Fruit fly (Drosophila melanogaster) whole organism, embryonic: ENCODE data around the gene CG10621.

ENCODE experiments used
- ATbp ChIP-seq: fragments of 200-800 bp; sonication (Bioruptor generic); optimal IDR thresholded peaks from 2 replicates; lab custom pipeline; 2017; ENCODE audit warnings: missing biosample characterization, mild to moderate bottlenecking, missing genetic modification characterization, missing genetic modification reagents
- Adf1 ChIP-seq: fragments of 200-800 bp; sonication (Bioruptor generic); IDR thresholded peaks from 2 replicates; pipeline ENCODE4 v1.3.6; 2022; ENCODE audit warnings: missing biosample characterization, missing genetic modification characterization
- Aef1 ChIP-seq: fragments of 200-800 bp; sonication (Bioruptor generic); IDR thresholded peaks from 3 replicates; pipeline ENCODE4 v1.3.6; 2022; ENCODE audit warnings: missing biosample characterization, missing genetic modification characterization
- Atf3 ChIP-seq: fragments of 200-800 bp; sonication (Bioruptor generic); optimal IDR thresholded peaks from 3 replicates; lab custom pipeline; 2016; ENCODE audit warnings: missing biosample characterization, missing genetic modification characterization
- Awh ChIP-seq: fragments of 200-800 bp; sonication (Bioruptor generic); IDR thresholded peaks from 2 replicates; pipeline ENCODE4, ENCODE4 v1.3.6; 2022; ENCODE audit warnings: missing biosample characterization, missing genetic modification characterization
- CG15601 ChIP-seq: fragments of 200-800 bp; sonication (Bioruptor generic); optimal IDR thresholded peaks from 3 replicates; lab custom pipeline; 2019; ENCODE audit warnings: missing biosample characterization, mild to moderate bottlenecking, missing genetic modification characterization, moderate library complexity
- CG1647 ChIP-seq: fragments of 200-800 bp; sonication (Bioruptor generic); optimal IDR thresholded peaks from 3 replicates; lab custom pipeline; 2016; ENCODE audit warnings: missing biosample characterization, missing genetic modification characterization
- CG17186 ChIP-seq: fragments of 200-800 bp; sonication (Bioruptor generic); optimal IDR thresholded peaks from 3 replicates; lab custom pipeline; 2017; ENCODE audit warnings: missing biosample characterization, missing genetic modification reagents, missing genetic modification characterization
- CG1792 ChIP-seq: fragments of 200-800 bp; sonication (Bioruptor generic); optimal IDR thresholded peaks from 2 replicates; lab custom pipeline; 2016; ENCODE audit warnings: missing biosample characterization, missing genetic modification characterization
- CG2129 ChIP-seq: fragments of 200-800 bp; sonication (Bioruptor generic); IDR thresholded peaks from 2 replicates; pipeline ENCODE4 v1.3.6; 2022; ENCODE audit warnings: missing biosample characterization, missing genetic modification characterization; ENCODE audit not compliant: partially characterized antibody
- CG2199 ChIP-seq: fragments of 200-800 bp; sonication (Bioruptor generic); IDR thresholded peaks from 3 replicates; pipeline ENCODE4 v1.3.6; 2022; ENCODE audit warnings: missing biosample characterization, missing genetic modification characterization
- CG2202 ChIP-seq: fragments of 200-800 bp; sonication (Bioruptor generic); optimal IDR thresholded peaks from 2 replicates; lab custom pipeline; 2018; ENCODE audit warnings: missing biosample characterization, mild to moderate bottlenecking, missing genetic modification characterization
- CG31441 ChIP-seq: fragments of 200-800 bp; sonication (Bioruptor generic); IDR thresholded peaks from 2 replicates; pipeline ENCODE4 v1.3.6; 2022; ENCODE audit warnings: missing biosample characterization, missing genetic modification characterization
- CG33557 ChIP-seq: fragments of 200-800 bp; sonication (Bioruptor generic); optimal IDR thresholded peaks from 2 replicates; lab custom pipeline; 2019; ENCODE audit warnings: missing biosample characterization, mild to moderate bottlenecking, missing genetic modification characterization, moderate library complexity
- CG3847 ChIP-seq: fragments of 200-800 bp; sonication (Bioruptor generic); IDR thresholded peaks from 2 replicates; pipeline ENCODE4 v1.3.6; 2022; ENCODE audit warnings: missing biosample characterization, missing genetic modification characterization
- CG4360 ChIP-seq: fragments of 200-800 bp; sonication (Bioruptor generic); IDR thresholded peaks from 2 replicates; pipeline ENCODE4 v1.3.6; 2022; ENCODE audit warnings: missing biosample characterization, missing genetic modification characterization
- CG4424 ChIP-seq: fragments of 200-800 bp; sonication (Bioruptor generic); optimal IDR thresholded peaks from 3 replicates; lab custom pipeline; 2016; ENCODE audit warnings: missing biosample characterization, missing genetic modification characterization
- CG6272 ChIP-seq: fragments of 200-800 bp; sonication (Bioruptor generic); IDR thresholded peaks from 2 replicates; pipeline ENCODE4 v1.3.6; 2022; ENCODE audit warnings: missing biosample characterization, missing genetic modification characterization
- CG6654 ChIP-seq: fragments of 200-800 bp; sonication (Bioruptor generic); optimal IDR thresholded peaks from 2 replicates; lab custom pipeline; 2017; ENCODE audit warnings: missing biosample characterization, mild to moderate bottlenecking, missing genetic modification characterization
- CG6689 ChIP-seq: fragments of 200-800 bp; sonication (Bioruptor generic); IDR thresholded peaks from 2 replicates; pipeline ENCODE4 v1.3.6; 2022; ENCODE audit warnings: missing biosample characterization, missing genetic modification characterization
- CG7928 ChIP-seq: fragments of 200-800 bp; sonication (Bioruptor generic); optimal IDR thresholded peaks from 2 replicates; lab custom pipeline; 2017; ENCODE audit warnings: missing biosample characterization, mild to moderate bottlenecking, missing genetic modification characterization
- CHES-1-like ChIP-seq: fragments of 200-800 bp; sonication (Bioruptor generic); optimal IDR thresholded peaks from 2 replicates; lab custom pipeline; 2016; ENCODE audit warnings: missing biosample characterization, missing genetic modification characterization
- D ChIP-seq, 2 experiments: fragments of 200-800 bp in 1 of 2; fragments of >200 bp in 1 of 2; sonication (Bioruptor generic) in 1 of 2; optimal IDR thresholded peaks; 2 replicates in 1 of 2; 3 replicates in 1 of 2; lab custom pipeline; 2017; ENCODE audit warnings: mild to moderate bottlenecking in 1 of 2, missing biosample characterization in 1 of 2, missing genetic modification characterization in 1 of 2, missing genetic modification reagents in 1 of 2
- Fer3 ChIP-seq: fragments of 200-800 bp; sonication (Bioruptor generic); optimal IDR thresholded peaks from 2 replicates; lab custom pipeline; 2018; ENCODE audit warnings: missing biosample characterization, mild to moderate bottlenecking, missing genetic modification characterization, moderate library complexity
- Med ChIP-seq: fragments of 200-800 bp; sonication (Bioruptor generic); peaks from one replicate; lab custom pipeline; 2016; ENCODE audit warnings: missing biosample characterization, missing genetic modification characterization, mild to moderate bottlenecking, inconsistent platforms, moderate library complexity
- Myb ChIP-seq: fragments of 200-800 bp; sonication (Bioruptor generic); optimal IDR thresholded peaks from 2 replicates; lab custom pipeline; 2016; ENCODE audit warnings: missing biosample characterization, missing genetic modification characterization
- Nf-YC ChIP-seq: fragments of 200-800 bp; optimal IDR thresholded peaks from 3 replicates; lab custom pipeline; 2019; ENCODE audit warnings: missing biosample characterization, mild to moderate bottlenecking, missing genetic modification characterization, moderate library complexity
- Optix ChIP-seq: fragments of 200-800 bp; sonication (Bioruptor generic); IDR thresholded peaks from 3 replicates; pipeline ENCODE4 v1.3.6; 2022; ENCODE audit warnings: missing biosample characterization, missing genetic modification characterization
- PHDP ChIP-seq: fragments of 200-800 bp; sonication (Bioruptor generic); optimal IDR thresholded peaks from 3 replicates; lab custom pipeline; 2018; ENCODE audit warnings: missing biosample characterization, mild to moderate bottlenecking, missing genetic modification characterization, moderate library complexity
- Six4 ChIP-seq: fragments of 200-800 bp; sonication (Bioruptor generic); optimal IDR thresholded peaks from 2 replicates; lab custom pipeline; 2016; ENCODE audit warnings: missing biosample characterization, missing genetic modification characterization
- br ChIP-seq: fragments of >200 bp; optimal IDR thresholded peaks from 2 replicates; lab custom pipeline; 2017
- caup ChIP-seq: fragments of 200-800 bp; sonication (Bioruptor generic); optimal IDR thresholded peaks from 3 replicates; lab custom pipeline; 2017; ENCODE audit warnings: missing biosample characterization, mild to moderate bottlenecking, missing genetic modification characterization, moderate library complexity; ENCODE audit not compliant: severe bottlenecking
- ci ChIP-seq: fragments of 200-800 bp; sonication (Bioruptor generic); IDR thresholded peaks from 3 replicates; pipeline ENCODE4 v1.3.6; 2022; ENCODE audit warnings: missing biosample characterization, missing genetic modification characterization
- en ChIP-seq: fragments of 200-800 bp; sonication (Bioruptor generic); optimal IDR thresholded peaks from 2 replicates; lab custom pipeline; 2016; ENCODE audit warnings: missing biosample characterization, missing genetic modification characterization
- kni ChIP-seq: fragments of 200-800 bp; sonication (Bioruptor generic); optimal IDR thresholded peaks from 3 replicates; lab custom pipeline; 2017; ENCODE audit warnings: mild to moderate bottlenecking, missing biosample characterization, missing genetic modification reagents, missing genetic modification characterization
- maf-S ChIP-seq: fragments of 200-800 bp; sonication (Bioruptor generic); optimal IDR thresholded peaks from 2 replicates; lab custom pipeline; 2016; ENCODE audit warnings: missing biosample characterization, missing genetic modification characterization
- nmo ChIP-seq: fragments of 200-800 bp; sonication (Bioruptor generic); optimal IDR thresholded peaks from 2 replicates; lab custom pipeline; 2018; ENCODE audit warnings: missing biosample characterization, mild to moderate bottlenecking, missing genetic modification characterization, moderate library complexity
- onecut ChIP-seq: fragments of 200-800 bp; sonication (Bioruptor generic); IDR thresholded peaks from 2 replicates; pipeline ENCODE4 v1.3.6; 2022; ENCODE audit warnings: missing biosample characterization, missing genetic modification characterization
- p53 ChIP-seq: fragments of 200-800 bp; sonication (Bioruptor generic); optimal IDR thresholded peaks from 2 replicates; lab custom pipeline; 2016; ENCODE audit warnings: missing biosample characterization, missing genetic modification characterization
- pb ChIP-seq: fragments of 200-800 bp; sonication (Bioruptor generic); optimal IDR thresholded peaks from 3 replicates; lab custom pipeline; 2016; ENCODE audit warnings: missing biosample characterization, missing genetic modification characterization
- peb ChIP-seq: fragments of 200-800 bp; sonication (Bioruptor generic); IDR thresholded peaks from 2 replicates; pipeline ENCODE4 v1.3.6; 2022; ENCODE audit warnings: missing biosample characterization, missing genetic modification characterization
- pum ChIP-seq: fragments of 200-800 bp; sonication (Bioruptor generic); optimal IDR thresholded peaks from 2 replicates; lab custom pipeline; 2016; ENCODE audit warnings: missing biosample characterization, missing genetic modification characterization
- pzg ChIP-seq: fragments of 200-800 bp; sonication (Bioruptor generic); optimal IDR thresholded peaks from 3 replicates; lab custom pipeline; 2018; ENCODE audit warnings: missing biosample characterization, mild to moderate bottlenecking, missing genetic modification characterization, moderate library complexity
- run ChIP-seq: fragments of 200-800 bp; sonication (Bioruptor generic); optimal IDR thresholded peaks from 3 replicates; lab custom pipeline; 2018; ENCODE audit warnings: missing biosample characterization, mild to moderate bottlenecking, missing genetic modification characterization
- shn ChIP-seq: fragments of 200-800 bp; sonication (Bioruptor generic); optimal IDR thresholded peaks from 3 replicates; lab custom pipeline; 2016; ENCODE audit warnings: missing biosample characterization, missing genetic modification characterization
- sob ChIP-seq: fragments of 200-800 bp; sonication (Bioruptor generic); IDR thresholded peaks from 2 replicates; pipeline ENCODE4 v1.3.6; 2022; ENCODE audit warnings: missing biosample characterization, missing genetic modification characterization
- sqz ChIP-seq: fragments of 200-800 bp; sonication (Bioruptor generic); optimal IDR thresholded peaks from 3 replicates; lab custom pipeline; 2018; ENCODE audit warnings: missing biosample characterization, mild to moderate bottlenecking, missing genetic modification characterization
- tio ChIP-seq: fragments of 200-800 bp; sonication (Bioruptor generic); optimal IDR thresholded peaks from 2 replicates; lab custom pipeline; 2017; ENCODE audit warnings: missing biosample characterization, missing genetic modification characterization, inconsistent platforms
- usp ChIP-seq: fragments of >200 bp; optimal IDR thresholded peaks from 2 replicates; lab custom pipeline; 2017; ENCODE audit warnings: missing biosample characterization, missing genetic modification characterization
- wdn ChIP-seq: fragments of 200-800 bp; sonication (Bioruptor generic); IDR thresholded peaks from 2 replicates; pipeline ENCODE4 v1.3.6; 2022; ENCODE audit warnings: missing biosample characterization, missing genetic modification characterization
- zfh2 ChIP-seq: fragments of 200-800 bp; sonication (Bioruptor generic); optimal IDR thresholded peaks from 2 replicates; lab custom pipeline; 2016; ENCODE audit warnings: missing biosample characterization, missing genetic modification characterization

CG10621 gene

dm6 chr2L:18930352-18931122, 23.7 kb downstream of the CG10621 start (continued):
- TF ChIP-seq CG7928 (GFP tag; lab: Kevin White, UChicago) (no peak), maf-S (GFP tag; lab: Kevin White, UChicago) (no peak), sob (GFP tag; lab: Robert Waterston, UW) (no peak), br (lab: Kevin White, UChicago) (no peak), Myb (no peak), Awh (GFP tag; lab: Robert Waterston, UW) (no peak), wdn (GFP tag; lab: Robert Waterston, UW) (no peak), pb (no peak), en (GFP tag; lab: Kevin White, UChicago) (no peak), Six4 (GFP tag; lab: Kevin White, UChicago) (peak; percentile 4), Fer3 (no peak), CG6689 (0 out of 2 replicates have a peak, but pooled peaks have one; percentile 19), caup (no peak), CG4360 (GFP tag; lab: Robert Waterston, UW) (no peak), PHDP (tag; lab: Kevin White, UChicago) (no peak), CG17186 (GFP tag; lab: Kevin White, UChicago) (no peak), ATbp (peak; percentile 31), CG6272 (no peak), D (optimal IDR thresholded peaks at IDR 0.05; lab: Kevin White, UChicago) (no peak), D (GFP tag; optimal IDR thresholded peaks at IDR 0.05; lab: Kevin White, UChicago) (peak; percentile 29), Atf3 (GFP tag; lab: Kevin White, UChicago) (no peak), Nf-YC (tag; lab: Kevin White, UChicago) (no peak), pzg (no peak), shn (GFP tag; lab: Kevin White, UChicago) (no peak), run (tag; lab: Kevin White, UChicago) (no peak), CG2129 (GFP tag; lab: Robert Waterston, UW) (no peak), CG2202 (peak; percentile 43), pum (GFP tag; lab: Kevin White, UChicago) (no peak), CG4424 (GFP tag; lab: Kevin White, UChicago) (peak; percentile 57), onecut (no peak), kni (GFP tag; lab: Kevin White, UChicago) (peak; percentile 63), CG6654 (GFP tag; lab: Kevin White, UChicago) (no peak), Optix (GFP tag; lab: Robert Waterston, UW) (no peak), CG1792 (GFP tag; lab: Kevin White, UChicago) (no peak), ci (GFP tag; lab: Robert Waterston, UW) (no peak), usp (no peak), CG31441 (GFP tag; lab: Robert Waterston, UW) (peak; percentile 47; the same call in 1 of the 2 replicates), tio (GFP tag; lab: Kevin White, UChicago) (peak; percentile 4), Aef1 (GFP tag; lab: Robert Waterston, UW) (no peak), CG33557 (GFP tag; lab: Kevin White, UChicago) (peak; percentile 41), nmo (GFP tag; lab: Kevin White, UChicago) (peak; percentile 26), Adf1 (GFP tag; lab: Robert Waterston, UW) (no peak), zfh2 (no peak), CHES-1-like (GFP tag; lab: Kevin White, UChicago) (no peak), p53 (no peak), peb (GFP tag; lab: Robert Waterston, UW) (no peak), sqz (no peak), CG15601 (tag; lab: Kevin White, UChicago) (no peak), Med (GFP tag; lab: Kevin White, UChicago) (peak; percentile 73), CG1647 (no peak), CG2199 (GFP tag; lab: Robert Waterston, UW) (no peak), CG3847 (no peak)
